Worm (Caenorhabditis elegans) whole organism, L4 larva: ENCODE results near the gene sdz-11.

Experiments used
- nhr-237 ChIP-seq: sonication (generic microtip); optimal IDR thresholded peaks from 2 replicates; lab custom pipeline; 2017; ENCODE audit warnings: missing biosample characterization, missing genetic modification characterization
- unc-39 ChIP-seq: sonication (generic microtip); optimal IDR thresholded peaks from 2 replicates; lab custom pipeline; 2017; ENCODE audit warnings: missing biosample characterization, missing genetic modification characterization

DNA sequence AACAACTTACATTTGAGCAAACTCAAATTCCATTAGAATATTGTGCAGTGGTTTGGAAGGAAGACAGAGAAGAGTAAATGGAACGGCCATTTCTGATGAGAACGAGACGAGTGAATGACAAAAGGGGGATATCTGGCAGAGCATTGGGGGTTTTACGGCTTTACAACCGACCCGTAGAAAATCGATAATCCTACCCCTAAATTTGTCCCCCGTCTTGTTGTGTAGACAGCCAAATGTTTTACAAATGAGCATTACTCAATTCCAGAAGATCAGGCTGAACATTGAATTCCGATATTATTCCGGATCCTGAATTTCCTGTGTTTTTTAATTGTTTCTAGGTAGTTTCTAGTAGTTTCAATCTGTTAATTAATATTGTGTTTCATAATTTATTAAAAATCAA lies 41.3 kb upstream of the sdz-11 start, which contains the start of gene fbxb-99:
- TF ChIP-seq nhr-237 (no peak), unc-39 (tag; lab: Kevin White, UChicago) (no peak)
